Fruit fly (Drosophila melanogaster): ENCODE data around the gene Stip1.
A peak's percentile ranks its signal among the peaks of the same experiment; 100 is the strongest.

Stip1 gene

DNA sequence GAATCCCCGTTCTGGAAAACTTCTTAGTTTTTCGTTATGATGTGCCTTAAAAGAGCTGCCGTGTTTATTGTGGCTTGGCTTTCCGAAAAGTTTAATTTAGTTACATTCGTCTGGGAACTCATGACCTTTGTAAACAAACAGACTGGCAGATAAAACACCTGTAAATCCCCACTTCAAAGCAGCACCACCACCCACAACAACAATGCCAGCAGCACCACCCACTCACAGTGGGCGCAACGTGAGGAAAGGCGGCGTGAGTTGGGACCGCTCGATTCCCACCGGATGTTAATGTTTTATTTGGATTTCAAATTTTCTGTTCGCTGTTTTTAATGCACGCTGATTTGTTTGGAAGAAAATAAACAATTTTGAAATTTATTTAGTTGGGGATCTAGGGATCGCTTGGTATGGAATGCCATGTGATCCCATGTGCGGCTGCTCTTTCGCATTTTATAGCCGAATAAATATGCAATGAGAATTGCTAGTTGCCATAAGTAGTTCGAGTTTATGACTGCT lies 13.3 kb downstream of the Stip1 start:
- TF ChIP-seq Eip78C (GFP tag) (no peak), Smox (GFP tag; optimal IDR thresholded peaks at IDR 0.05) (no peak), svp (GFP tag) (peak; percentile 64)

DNA sequence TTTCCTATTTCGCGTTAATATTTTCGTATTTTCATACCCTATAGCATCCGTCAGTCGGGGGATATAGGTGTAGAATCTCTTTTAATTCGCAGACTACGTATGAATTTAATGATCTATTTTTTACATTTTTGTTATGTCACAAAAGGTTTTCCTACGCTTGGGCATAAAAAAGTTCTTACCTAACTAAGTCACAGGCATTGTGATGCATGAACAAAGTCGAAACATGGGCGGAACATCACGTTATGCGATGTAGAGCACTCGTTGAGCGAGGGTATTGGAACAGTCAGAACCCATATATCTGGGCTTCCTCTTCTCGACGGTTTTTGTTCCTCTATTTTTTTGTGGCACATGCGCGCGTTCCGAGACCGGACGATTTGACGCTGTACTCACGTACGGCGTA lies 14.3 kb downstream of the Stip1 start:
- TF ChIP-seq Eip78C (GFP tag) (peak; percentile 29), ss (GFP tag; optimal IDR thresholded peaks at IDR 0.05) (no peak), OdsH (GFP tag; optimal IDR thresholded peaks at IDR 0.05) (peak; percentile 5)

DNA sequence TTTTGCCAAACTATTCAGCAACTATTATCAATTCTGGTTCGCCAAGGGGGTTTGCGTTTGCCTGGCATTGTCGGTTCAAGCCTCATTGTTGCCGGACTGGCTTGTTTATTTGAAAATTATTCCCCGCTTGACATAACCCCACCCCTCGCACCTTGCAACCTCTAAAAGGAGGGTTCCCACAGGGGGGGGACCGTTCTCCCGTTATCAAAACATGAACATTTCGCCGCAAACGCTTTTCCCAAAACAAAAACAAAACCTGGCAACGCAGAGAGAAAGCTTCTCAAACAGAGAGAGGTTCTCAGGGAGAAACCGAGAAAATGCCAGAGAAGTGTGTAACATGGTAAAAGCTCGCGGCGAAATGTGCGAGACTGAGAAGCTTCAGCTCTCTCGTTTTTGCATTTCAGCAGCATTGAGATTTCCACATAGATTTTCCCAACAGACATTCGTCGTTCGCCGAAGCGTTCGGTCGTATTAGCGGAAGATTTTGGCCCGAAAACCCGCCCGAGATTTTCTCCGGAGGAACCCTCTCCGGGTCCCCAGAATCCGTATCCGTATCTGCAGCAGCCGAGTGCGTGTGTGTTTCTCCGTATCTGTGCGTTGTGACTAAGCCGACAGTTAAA lies 15.0 kb downstream of the Stip1 start:
- TF ChIP-seq Eip78C (GFP tag) (peak; percentile 39), svp (GFP tag) (peak; percentile 66), CG32006 (GFP tag; optimal IDR thresholded peaks at IDR 0.05) (no peak), ss (GFP tag; optimal IDR thresholded peaks at IDR 0.05) (no peak), CG7368 (GFP tag; optimal IDR thresholded peaks at IDR 0.05) (no peak), CG15336 (GFP tag; IDR thresholded peaks at IDR 0.05) (peak; percentile 25; the same call in 1 of the 2 replicates), Hr38 (GFP tag; optimal IDR thresholded peaks at IDR 0.05) (no peak), CG8119 (GFP tag; IDR thresholded peaks at IDR 0.05) (0 out of 3 replicates have a peak, but pooled peaks have one; percentile 26), eg (GFP tag; IDR thresholded peaks at IDR 0.05) (peak; percentile 57; the same call in 1 of the 3 replicates), fkh (GFP tag; optimal IDR thresholded peaks at IDR 0.05) (peak; percentile 59)

DNA sequence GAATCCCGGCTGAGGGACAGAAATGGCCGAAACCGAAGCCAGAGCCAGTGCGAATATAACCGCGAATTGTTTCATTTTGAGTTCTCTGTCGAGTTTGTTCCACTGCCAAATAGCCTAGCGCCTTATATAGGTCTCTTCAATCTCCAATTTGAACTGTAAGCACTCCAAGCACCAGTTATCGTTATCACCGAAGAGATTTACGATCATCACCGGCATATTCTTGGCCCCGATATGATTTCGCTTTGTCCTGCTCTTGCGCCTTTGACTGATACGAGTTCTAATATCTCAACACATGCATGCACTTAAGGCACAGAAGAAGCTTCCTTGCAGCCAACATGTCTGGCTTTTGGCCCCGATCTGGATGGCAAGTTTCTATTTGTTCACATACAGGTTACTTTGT lies 24.2 kb downstream of the Stip1 start, which contains the start of gene CG11912:
CG11912 (minus strand) TSS at position 101 of the 400 bp plus-strand sequence.
- no peak for TF ChIP-seq CG34406 (GFP tag; optimal IDR thresholded peaks at IDR 0.05)

DNA sequence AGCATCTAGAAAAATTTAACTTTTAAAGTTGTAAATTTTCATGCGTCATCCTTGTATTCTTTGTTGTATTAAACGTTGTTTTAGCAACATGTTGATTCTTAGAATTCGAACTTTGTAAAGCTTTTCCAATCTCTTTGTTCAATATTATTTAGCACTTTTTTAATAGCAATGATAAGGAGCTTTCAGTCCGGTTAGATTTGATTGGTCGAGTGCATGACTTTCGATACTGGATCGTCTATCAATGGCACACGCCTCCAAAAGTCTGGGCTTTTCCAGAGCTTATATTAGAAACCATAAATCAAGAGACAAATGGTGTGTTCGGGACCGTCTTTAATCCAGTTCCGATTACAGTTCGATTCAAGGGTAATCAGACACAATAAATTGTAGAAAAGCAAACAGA lies 24.8 kb downstream of the Stip1 start:
- no peak for TF ChIP-seq CG3919 (GFP tag; optimal IDR thresholded peaks at IDR 0.05)
- no peak for TF ChIP-seq Ets21C (GFP tag; optimal IDR thresholded peaks at IDR 0.05)
- no peak for TF ChIP-seq CG1621 (tag; optimal IDR thresholded peaks at IDR 0.05)
- no peak for TF ChIP-seq CG4318 (GFP tag; optimal IDR thresholded peaks at IDR 0.05)
- no peak for TF ChIP-seq CG6792 (GFP tag; optimal IDR thresholded peaks at IDR 0.05)
- TF ChIP-seq Hr39 (GFP tag; optimal IDR thresholded peaks at IDR 0.05), result no peak

DNA sequence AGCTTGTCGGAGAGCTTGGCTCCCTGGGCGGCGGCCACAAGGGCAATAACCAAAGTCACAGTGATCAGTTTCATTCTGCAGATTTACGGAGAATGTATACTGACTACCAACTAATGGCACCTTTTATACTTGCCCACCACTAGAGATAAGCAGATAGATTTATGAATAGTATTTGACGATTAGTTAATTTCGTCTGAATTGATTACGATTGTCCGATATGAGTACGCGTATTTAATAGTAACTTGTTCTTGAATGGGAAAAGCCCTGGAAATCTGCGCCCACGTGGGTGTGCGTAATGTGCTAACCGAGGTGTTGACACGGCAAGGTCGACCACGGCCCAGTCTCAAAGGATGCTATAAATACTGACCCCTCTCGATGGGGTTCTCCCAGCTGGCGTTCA lies 26.2 kb downstream of the Stip1 start, which contains the start of gene CG11911:
CG11911 (minus strand) TSS at position 101 of the 400 bp plus-strand sequence.
- TF ChIP-seq esn (GFP tag; optimal IDR thresholded peaks at IDR 0.05) (no peak), CG3032 (tag; optimal IDR thresholded peaks at IDR 0.05) (no peak), CG6792 (GFP tag; optimal IDR thresholded peaks at IDR 0.05) (no peak), CG11762 (GFP tag; optimal IDR thresholded peaks at IDR 0.05; ENCODE audit: insufficient read depth) (no peak), OdsH (GFP tag; optimal IDR thresholded peaks at IDR 0.05) (no peak), Hr4 (GFP tag; optimal IDR thresholded peaks at IDR 0.05) (no peak), dsx (GFP tag; optimal IDR thresholded peaks at IDR 0.05; ENCODE audit: poor library complexity, severe bottlenecking) (no peak), CG8119 (GFP tag; IDR thresholded peaks at IDR 0.05) (no peak), Gug (GFP tag; IDR thresholded peaks at IDR 0.05) (no peak), cyc (GFP tag; optimal IDR thresholded peaks at IDR 0.05) (no peak), dac (GFP tag; optimal IDR thresholded peaks at IDR 0.05) (no peak)

DNA sequence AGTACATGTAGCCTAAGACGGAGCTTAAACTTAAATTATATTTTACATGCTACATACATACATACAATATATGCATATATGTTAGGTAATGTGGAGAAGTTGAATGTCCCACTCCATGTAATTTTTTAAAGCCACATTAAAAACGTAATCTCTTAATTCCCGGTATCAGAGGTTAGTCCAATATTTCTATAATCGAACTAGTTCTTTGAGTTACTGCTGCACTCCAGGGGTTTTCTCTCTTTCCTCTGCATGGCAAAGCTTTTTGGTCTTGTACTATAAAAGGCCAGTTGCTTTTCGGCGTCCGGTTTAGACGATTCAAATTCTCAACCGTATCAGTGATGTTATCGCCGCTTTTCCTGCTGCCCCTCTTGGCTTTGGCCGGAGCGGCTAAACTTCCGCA lies 26.9 kb downstream of the Stip1 start, which contains the start of gene CG33127:
CG33127 (plus strand) TSS at position 309 of the 400 bp plus-strand sequence.
- TF ChIP-seq CG6854 (GFP tag; optimal IDR thresholded peaks at IDR 0.05) (no peak), Eip78C (GFP tag) (no peak)
